Fruit fly (Drosophila melanogaster): Measurements from ENCODE around the gene CG31546.

DNA sequence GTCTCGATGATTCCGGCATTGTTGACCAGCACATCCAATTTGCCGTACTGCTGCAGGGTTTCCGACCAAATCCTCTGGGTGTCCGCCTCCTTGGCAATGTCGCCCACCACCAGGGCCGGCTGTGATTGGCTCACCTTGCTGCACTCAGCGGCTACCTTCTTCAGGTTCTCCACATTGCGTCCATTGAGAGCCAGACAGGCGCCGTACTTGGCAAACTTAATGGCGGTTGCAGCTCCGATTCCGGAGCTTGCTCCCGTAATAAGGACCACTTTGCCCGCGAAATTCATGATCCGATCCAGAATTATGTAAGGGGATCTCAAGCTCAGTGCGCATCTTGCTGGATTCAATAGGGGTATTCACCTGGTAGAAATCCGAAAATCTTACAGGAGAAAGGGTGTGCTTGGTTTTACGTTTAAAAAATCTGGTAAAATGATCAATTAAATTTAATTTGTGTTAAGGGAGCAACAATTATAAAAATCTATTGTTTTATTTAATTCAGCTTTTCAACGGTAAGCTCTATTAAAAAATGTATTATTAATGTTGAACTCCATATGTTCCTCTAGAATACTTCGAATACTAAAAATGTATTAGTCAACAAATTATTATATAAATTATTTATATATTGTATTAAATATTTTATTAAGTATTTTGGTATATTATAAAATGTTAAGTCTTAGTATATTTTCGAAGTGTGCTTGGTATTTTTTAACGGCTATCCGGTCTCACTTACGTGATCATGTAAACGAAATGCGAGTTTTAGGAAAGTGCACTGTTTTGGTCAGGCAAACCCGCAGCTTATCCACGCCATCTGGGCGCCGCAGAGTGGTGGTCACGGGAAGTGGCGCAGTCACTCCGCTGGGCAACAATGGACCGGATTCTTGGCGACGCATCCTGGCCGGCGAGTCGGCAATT lies 1.4 kb upstream of the CG31546 start, which contains the start of the genes CG31548 and CG12170:
- TF ChIP-seq Pif1A (GFP tag; optimal IDR thresholded peaks at IDR 0.05) = no peak
- no peak for TF ChIP-seq CG34367 (tag; optimal IDR thresholded peaks at IDR 0.05)
- no peak for TF ChIP-seq D1 (tag; optimal IDR thresholded peaks at IDR 0.05)
- TF ChIP-seq Ets98B (GFP tag; IDR thresholded peaks at IDR 0.05) = no peak
- no peak for TF ChIP-seq CG14655 (GFP tag; optimal IDR thresholded peaks at IDR 0.05)
- TF ChIP-seq CG12605 (GFP tag; IDR thresholded peaks at IDR 0.05) = peak; percentile 12; the same call in 1 of the 2 replicates

All from whole organism, pupa.